Fruit fly (Drosophila melanogaster): ENCODE data around the gene CG33500.

The CG33500 gene

DNA sequence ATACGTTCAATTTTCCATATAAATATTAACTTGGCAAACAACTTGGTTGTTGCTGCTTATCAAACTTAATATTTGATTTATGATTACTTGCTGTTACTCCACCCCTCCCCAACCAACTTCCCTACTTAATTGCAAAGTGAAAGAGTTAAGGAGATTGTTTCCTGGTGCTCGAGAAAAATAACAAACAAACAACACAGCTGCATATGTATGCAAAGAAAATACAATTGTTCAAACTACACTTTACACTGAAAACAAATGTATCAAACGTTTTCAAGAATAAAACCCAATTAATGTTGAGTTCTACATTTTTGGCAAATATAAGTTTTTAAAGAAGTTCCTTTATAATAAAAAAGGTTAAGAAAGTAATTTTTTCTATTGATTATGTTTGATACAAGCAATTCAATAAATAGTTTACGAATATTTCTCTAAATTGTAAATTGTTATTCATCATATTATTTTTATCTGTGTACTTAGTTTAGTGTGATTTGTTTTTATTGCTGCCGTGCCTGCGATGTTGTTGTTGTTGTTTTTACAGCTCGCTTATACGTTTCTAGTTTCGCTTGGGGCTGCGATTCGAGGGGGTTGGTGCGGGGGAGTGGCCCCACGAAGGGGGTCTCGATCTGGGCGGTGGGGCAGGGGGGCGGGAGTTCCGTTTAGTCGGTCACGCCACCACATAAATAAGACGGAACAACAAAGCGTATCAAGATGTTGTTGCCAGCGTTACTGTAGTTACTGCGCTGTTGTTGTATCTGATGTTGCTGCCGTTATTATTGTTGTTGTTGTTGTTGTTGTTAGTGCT lies 47.4 kb downstream of the CG33500 start (continued):
- no peak for TF ChIP-seq CG6254 (GFP tag; optimal IDR thresholded peaks at IDR 0.05)
- peak; percentile 53 for TF ChIP-seq gcm (GFP tag; optimal IDR thresholded peaks at IDR 0.05)
- TF ChIP-seq CG2889 (GFP tag; IDR thresholded peaks at IDR 0.05), result no peak
- no peak for TF ChIP-seq Dad (GFP tag; optimal IDR thresholded peaks at IDR 0.05)
- TF ChIP-seq Sin3A (optimal IDR thresholded peaks at IDR 0.05), result no peak
- TF ChIP-seq Mad (GFP tag; optimal IDR thresholded peaks at IDR 0.05), result no peak
- no peak for TF ChIP-seq MBD-R2 (GFP tag; IDR thresholded peaks at IDR 0.05)
- peak; percentile 28; the same call in 1 of the 2 replicates for TF ChIP-seq CG1024 (GFP tag; IDR thresholded peaks at IDR 0.05)
- TF ChIP-seq oc (tag; optimal IDR thresholded peaks at IDR 0.05), result peak; percentile 51
- TF ChIP-seq Ets65A (GFP tag), result no peak
- TF ChIP-seq trem (tag; optimal IDR thresholded peaks at IDR 0.05), result peak; percentile 74
- TF ChIP-seq CG13624 (GFP tag; optimal IDR thresholded peaks at IDR 0.05), result peak; percentile 53
- TF ChIP-seq gcm2 (GFP tag; optimal IDR thresholded peaks at IDR 0.05), result no peak
- TF ChIP-seq pita (GFP tag; optimal IDR thresholded peaks at IDR 0.05), result no peak
- TF ChIP-seq prd (optimal IDR thresholded peaks at IDR 0.05), result no peak
- peak; percentile 70; the same call in 2 of the 3 replicates for TF ChIP-seq prd (GFP tag; IDR thresholded peaks at IDR 0.05)
- peak; percentile 91 for TF ChIP-seq Sox102F (GFP tag; optimal IDR thresholded peaks at IDR 0.05)
- TF ChIP-seq CG10431 (GFP tag; optimal IDR thresholded peaks at IDR 0.05), result peak; percentile 31
- peak; percentile 89 for TF ChIP-seq Blimp-1 (GFP tag; optimal IDR thresholded peaks at IDR 0.05)
- peak; percentile 50 for TF ChIP-seq Nf-YC (tag; optimal IDR thresholded peaks at IDR 0.05)
- peak; percentile 44 for TF ChIP-seq mam (GFP tag; optimal IDR thresholded peaks at IDR 0.05)
- TF ChIP-seq MTF-1 (GFP tag; optimal IDR thresholded peaks at IDR 0.05; ENCODE audit: borderline replicate concordance), result no peak
- no peak; the same call in 1 of the 3 replicates for TF ChIP-seq croc (GFP tag; conservative IDR thresholded peaks at IDR 0.05)
- TF ChIP-seq rib (GFP tag; IDR thresholded peaks at IDR 0.05), result peak; percentile 55; the same call in 1 of the 2 replicates
- TF ChIP-seq Nf-YB (GFP tag; optimal IDR thresholded peaks at IDR 0.05), result peak; percentile 64
- peak; percentile 46; the same call in 1 of the 2 replicates for TF ChIP-seq CG6689 (GFP tag; IDR thresholded peaks at IDR 0.05)
- TF ChIP-seq CG10979 (tag; optimal IDR thresholded peaks at IDR 0.05), result peak; percentile 90
- TF ChIP-seq CG10274 (GFP tag; optimal IDR thresholded peaks at IDR 0.05), result no peak
- TF ChIP-seq lmd (GFP tag; IDR thresholded peaks at IDR 0.05), result peak; percentile 66
- TF ChIP-seq CG6175 (GFP tag; IDR thresholded peaks at IDR 0.05), result peak; percentile 80
- peak; percentile 79 for TF ChIP-seq Meics (GFP tag; optimal IDR thresholded peaks at IDR 0.05)
- TF ChIP-seq CG12071 (GFP tag; optimal IDR thresholded peaks at IDR 0.05), result peak; percentile 18
- peak; percentile 79 for TF ChIP-seq Sox100B (GFP tag; optimal IDR thresholded peaks at IDR 0.05)
- TF ChIP-seq hkb (optimal IDR thresholded peaks at IDR 0.05), result no peak
- TF ChIP-seq hkb (GFP tag; IDR thresholded peaks at IDR 0.05), result 0 out of 2 replicates have a peak, but pooled peaks have one; percentile 28
- peak; percentile 87 for TF ChIP-seq CoRest (tag; optimal IDR thresholded peaks at IDR 0.05)
- peak; percentile 62 for TF ChIP-seq ewg (GFP tag; optimal IDR thresholded peaks at IDR 0.05)
- peak in 1 of 2 experiments; percentile 34 for TF ChIP-seq Hr78 (GFP tag; optimal IDR thresholded peaks at IDR 0.05)
- no peak for TF ChIP-seq Hmx (GFP tag; optimal IDR thresholded peaks at IDR 0.05)
- 0 out of 3 replicates have a peak, but pooled peaks have one; percentile 30 for TF ChIP-seq CG7357 (GFP tag; IDR thresholded peaks at IDR 0.05)
- 0 out of 2 replicates have a peak, but pooled peaks have one; percentile 42 for TF ChIP-seq aop (GFP tag; IDR thresholded peaks at IDR 0.05)
- TF ChIP-seq Mes4 (GFP tag; optimal IDR thresholded peaks at IDR 0.05), result peak; percentile 36
- TF ChIP-seq CG10959 (GFP tag; IDR thresholded peaks at IDR 0.05), result no peak
- TF ChIP-seq Dref (GFP tag; IDR thresholded peaks at IDR 0.05), result no peak
- no peak for TF ChIP-seq CG17912 (GFP tag; optimal IDR thresholded peaks at IDR 0.05)
- peak; percentile 64 for TF ChIP-seq Abd-B (GFP tag; optimal IDR thresholded peaks at IDR 0.05)
- TF ChIP-seq CTCF (GFP tag; optimal IDR thresholded peaks at IDR 0.05), result peak; percentile 2
- TF ChIP-seq HmgD (GFP tag; optimal IDR thresholded peaks at IDR 0.05), result no peak
- TF ChIP-seq CG14667 (GFP tag; IDR thresholded peaks at IDR 0.05), result peak; percentile 55; the same call in 1 of the 2 replicates
- peak; percentile 46; the same call in 1 of the 2 replicates for TF ChIP-seq ttk (GFP tag; IDR thresholded peaks at IDR 0.05)

Data from whole organism, embryonic.